Fruit fly (Drosophila melanogaster): ENCODE results near the gene CG14089.

DNA sequence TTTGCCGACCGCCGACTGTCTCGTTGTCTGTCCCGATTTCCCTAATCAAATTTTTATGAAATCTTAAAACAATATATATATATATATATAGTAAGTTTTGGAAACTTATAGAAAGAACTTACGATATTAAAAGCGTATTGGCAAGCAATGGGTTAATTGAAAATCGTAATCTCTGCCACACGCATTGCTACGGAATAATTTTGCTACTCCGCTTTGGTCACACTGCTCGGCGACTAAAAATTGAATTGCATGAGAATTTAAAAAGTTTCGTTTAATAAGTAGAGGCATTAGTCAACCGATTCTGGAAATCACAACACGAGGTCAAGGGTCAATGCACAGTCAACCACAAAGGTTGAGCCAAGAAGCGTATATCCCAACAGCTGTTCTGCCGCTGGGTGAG is 19.4 kb downstream of the CG14089 start, which contains the start of gene Bet1:
- TF ChIP-seq CG8478 (optimal IDR thresholded peaks at IDR 0.05): no peak
- no peak for TF ChIP-seq Dll (optimal IDR thresholded peaks at IDR 0.05)
- TF ChIP-seq psq (optimal IDR thresholded peaks at IDR 0.05): no peak
- no peak for TF ChIP-seq usp (GFP tag; optimal IDR thresholded peaks at IDR 0.05)
